Fruit fly (Drosophila melanogaster): ENCODE measurements around the gene CG13737.

Gene CG13737

dm6 chr3L:13923332-13924272 lies 44.8 kb downstream of the CG13737 start (continued):
- TF ChIP-seq CG12071 (GFP tag; optimal IDR thresholded peaks at IDR 0.05) (no peak), CG18011 (GFP tag; optimal IDR thresholded peaks at IDR 0.05) (no peak), CG13624 (GFP tag; optimal IDR thresholded peaks at IDR 0.05) (no peak), CG4360 (GFP tag; IDR thresholded peaks at IDR 0.05) (no peak; the same call in 1 of the 2 replicates), CG2202 (tag; optimal IDR thresholded peaks at IDR 0.05) (peak; percentile 14), Blimp-1 (GFP tag; optimal IDR thresholded peaks at IDR 0.05) (peak; percentile 74), tgo (GFP tag; IDR thresholded peaks at IDR 0.05) (peak; percentile 74), CG17568 (GFP tag; optimal IDR thresholded peaks at IDR 0.05) (no peak), PHDP (tag; optimal IDR thresholded peaks at IDR 0.05) (peak; percentile 56), CG8359 (GFP tag; optimal IDR thresholded peaks at IDR 0.05; ENCODE audit: borderline replicate concordance) (peak; percentile 6), CG7839 (tag; optimal IDR thresholded peaks at IDR 0.05) (peak; percentile 71), CG7987 (GFP tag; optimal IDR thresholded peaks at IDR 0.05) (no peak), Fer3 (tag; optimal IDR thresholded peaks at IDR 0.05) (peak; percentile 57), sisA (GFP tag; IDR thresholded peaks at IDR 0.05) (peak; percentile 38; the same call in 1 of the 2 replicates), fd102C (GFP tag; optimal IDR thresholded peaks at IDR 0.05) (no peak), dati (GFP tag; IDR thresholded peaks at IDR 0.05) (no peak), hb (GFP tag; IDR thresholded peaks at IDR 0.05; ENCODE audit: partially characterized antibody) (no peak), zfh2 (GFP tag; optimal IDR thresholded peaks at IDR 0.05) (peak; percentile 39), nau (GFP tag; optimal IDR thresholded peaks at IDR 0.05) (no peak), CG1233 (GFP tag; optimal IDR thresholded peaks at IDR 0.05) (peak; percentile 8), en (GFP tag; optimal IDR thresholded peaks at IDR 0.05) (no peak), CG3838 (GFP tag; optimal IDR thresholded peaks at IDR 0.05) (no peak), aop (GFP tag; IDR thresholded peaks at IDR 0.05) (no peak), CG5245 (GFP tag; optimal IDR thresholded peaks at IDR 0.05) (no peak), Sry-δ (GFP tag; optimal IDR thresholded peaks at IDR 0.05) (no peak), CG4730 (GFP tag; IDR thresholded peaks at IDR 0.05) (peak; percentile 54), eve (GFP tag; optimal IDR thresholded peaks at IDR 0.05) (no peak), Elba2 (GFP tag; optimal IDR thresholded peaks at IDR 0.05) (no peak), Hmr (GFP tag; optimal IDR thresholded peaks at IDR 0.05) (peak; percentile 16), CkIIα-i1 (GFP tag; IDR thresholded peaks at IDR 0.05) (no peak), sima (GFP tag; optimal IDR thresholded peaks at IDR 0.05) (no peak), Dbx (GFP tag; IDR thresholded peaks at IDR 0.05) (peak; percentile 85), CG8388 (GFP tag; optimal IDR thresholded peaks at IDR 0.05) (peak; percentile 50), mirr (GFP tag; optimal IDR thresholded peaks at IDR 0.05) (no peak), Sry-β (GFP tag; optimal IDR thresholded peaks at IDR 0.05) (no peak), dimm (GFP tag; IDR thresholded peaks at IDR 0.05) (no peak), CG13424 (tag; optimal IDR thresholded peaks at IDR 0.05) (peak; percentile 32), Ada2b (GFP tag; IDR thresholded peaks at IDR 0.05) (peak; percentile 54), maf-S (GFP tag; optimal IDR thresholded peaks at IDR 0.05) (peak; percentile 9), Oli (tag; optimal IDR thresholded peaks at IDR 0.05) (peak; percentile 19), Rfx (GFP tag; IDR thresholded peaks at IDR 0.05) (peak; percentile 91), kni (GFP tag; optimal IDR thresholded peaks at IDR 0.05) (no peak), Dip3 (GFP tag; optimal IDR thresholded peaks at IDR 0.05) (peak; percentile 32), otp (GFP tag; IDR thresholded peaks at IDR 0.05) (0 out of 3 replicates have a peak, but pooled peaks have one; percentile 18), amos (GFP tag; IDR thresholded peaks at IDR 0.05; ENCODE audit: partially characterized antibody) (no peak), crc (GFP tag; optimal IDR thresholded peaks at IDR 0.05) (no peak), peb (GFP tag; IDR thresholded peaks at IDR 0.05) (peak; percentile 65), croc (GFP tag; conservative IDR thresholded peaks at IDR 0.05) (peak; percentile 55), p53 (GFP tag; optimal IDR thresholded peaks at IDR 0.05) (no peak)
